Worm (Caenorhabditis elegans): ENCODE results near the gene T04C12.33.
A peak's percentile ranks its signal among the peaks of the same experiment; 100 is the strongest.

T04C12.33 gene

DNA sequence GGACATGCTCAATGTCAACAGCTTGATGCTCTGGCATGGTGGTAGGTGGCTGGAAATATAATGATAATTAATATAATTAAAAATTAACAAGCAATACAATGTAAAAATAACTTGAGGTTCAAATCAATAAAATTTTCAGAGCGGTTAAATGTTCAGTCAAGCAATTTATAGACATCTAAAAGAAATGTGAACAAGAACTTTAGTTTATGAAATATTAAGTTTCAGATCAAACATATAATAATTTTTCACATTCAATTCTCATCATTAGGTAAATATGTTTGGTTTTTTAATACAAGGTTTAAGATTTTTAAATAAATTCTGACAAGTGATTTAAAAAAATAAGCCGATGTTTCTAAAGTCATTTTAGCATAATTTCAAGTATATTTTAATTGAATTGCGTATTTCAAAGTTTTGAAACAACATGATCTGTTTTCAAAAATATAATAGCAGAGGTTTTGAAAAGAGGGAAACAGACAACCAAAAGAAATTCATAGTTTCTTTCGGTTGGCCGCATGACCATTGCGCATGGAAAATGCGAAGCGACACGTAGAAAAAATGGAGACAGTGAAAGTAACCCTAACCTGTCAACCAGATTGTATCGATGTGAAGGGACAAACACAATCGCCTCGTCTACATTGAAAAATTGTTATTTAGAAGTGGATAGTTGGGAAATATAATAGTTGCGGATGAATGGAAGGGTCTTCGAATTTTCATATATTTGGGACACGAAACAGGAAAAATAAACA, 8.4 kb downstream of the T04C12.33 start, which contains the start of gene T04C12.11:
TSS of gene T04C12.11 (minus strand) at position 51 of the 746 bp plus-strand sequence.
- no peak for TF ChIP-seq him-1 (tag; optimal IDR thresholded peaks at IDR 0.05)
- TF ChIP-seq W03F9.2 (tag; optimal IDR thresholded peaks at IDR 0.05) = no peak
- TF ChIP-seq dao-5 (tag; optimal IDR thresholded peaks at IDR 0.05) = no peak

DNA sequence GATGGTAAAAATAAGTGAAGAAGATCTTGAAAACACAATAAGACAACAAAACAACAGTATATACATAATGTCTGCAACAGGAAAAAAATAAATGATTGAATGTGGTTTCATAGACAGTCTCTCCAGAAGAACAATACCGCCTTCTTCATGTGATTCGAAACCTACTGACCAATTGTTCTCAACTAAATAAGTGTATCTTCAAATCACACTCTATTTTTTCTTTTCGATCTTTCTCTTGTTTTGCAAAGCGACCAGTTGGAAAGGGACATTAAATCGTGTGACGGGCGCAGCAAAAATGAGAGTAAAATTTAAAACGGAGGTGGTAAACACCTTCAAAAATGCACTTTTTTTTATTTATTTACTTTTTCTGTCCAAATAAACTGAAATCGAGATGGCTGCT, 9.9 kb downstream of the T04C12.33 start:
- TF ChIP-seq dao-5 (tag; optimal IDR thresholded peaks at IDR 0.05) (no peak), him-1 (tag; optimal IDR thresholded peaks at IDR 0.05) (no peak), W03F9.2 (tag; optimal IDR thresholded peaks at IDR 0.05) (no peak)

ce11 chrV:11063115-11063514, 11.1 kb downstream of the T04C12.33 start, which contains the start of gene T04C12.9:
TSS of gene T04C12.9 (minus strand) at chrV:11063215.
- TF ChIP-seq W03F9.2 (tag; optimal IDR thresholded peaks at IDR 0.05) = no peak
- no peak for TF ChIP-seq him-1 (tag; optimal IDR thresholded peaks at IDR 0.05)
- TF ChIP-seq dao-5 (tag; optimal IDR thresholded peaks at IDR 0.05) = no peak

DNA sequence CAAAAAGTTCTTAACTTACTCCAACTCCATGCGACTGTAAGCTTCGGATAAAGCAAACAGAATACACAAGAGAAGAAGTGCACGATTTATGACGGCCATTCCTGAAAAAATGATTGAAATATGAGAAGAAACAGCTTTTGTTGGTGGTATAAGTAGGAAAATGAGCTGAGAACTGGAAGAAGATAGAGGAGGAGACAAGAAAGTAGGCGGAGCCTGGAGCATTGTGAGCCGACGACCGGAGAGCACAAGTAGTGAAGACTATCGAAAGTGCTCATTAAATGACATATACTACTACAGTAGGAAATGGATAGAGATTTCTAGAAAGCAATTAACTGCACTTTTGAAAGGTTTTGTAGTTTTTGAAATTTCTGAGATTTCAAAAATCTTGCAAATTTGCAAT, 13.5 kb downstream of the T04C12.33 start, which contains the start of gene nlp-80:
TSS of gene nlp-80 (minus strand) at position 101 of the 400 bp plus-strand sequence.
- TF ChIP-seq dao-5 (tag; optimal IDR thresholded peaks at IDR 0.05) (no peak), him-1 (tag; optimal IDR thresholded peaks at IDR 0.05) (no peak), W03F9.2 (tag; optimal IDR thresholded peaks at IDR 0.05) (no peak)

DNA sequence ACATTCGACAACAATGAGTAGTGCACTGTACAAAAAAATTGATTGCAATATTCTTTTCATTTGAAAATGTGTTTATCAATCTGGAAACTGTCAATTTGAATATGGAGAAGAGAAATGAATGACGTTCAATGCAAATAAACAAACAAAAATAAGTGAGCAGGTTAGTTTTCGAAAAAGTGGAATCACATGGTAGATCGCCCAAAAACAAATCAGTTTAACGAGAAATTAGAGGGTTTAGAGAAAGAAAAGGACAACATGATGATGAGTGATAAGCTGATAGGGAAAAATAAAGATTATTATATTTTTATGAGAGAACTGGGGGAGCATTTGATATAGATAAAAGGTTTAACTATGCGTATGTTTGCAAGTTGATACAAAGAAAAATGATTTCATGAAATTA, 17.3 kb downstream of the T04C12.33 start, which contains the start of gene T04C12.8:
TSS of gene T04C12.8 (minus strand) at position 82 of the 400 bp plus-strand sequence.
- TF ChIP-seq him-1 (tag; optimal IDR thresholded peaks at IDR 0.05) (no peak), dao-5 (tag; optimal IDR thresholded peaks at IDR 0.05) (no peak), W03F9.2 (tag; optimal IDR thresholded peaks at IDR 0.05) (peak; percentile 51)

ce11 chrV:11070388-11070787, 18.4 kb downstream of the T04C12.33 start:
- TF ChIP-seq dao-5 (tag; optimal IDR thresholded peaks at IDR 0.05) = no peak
- TF ChIP-seq him-1 (tag; optimal IDR thresholded peaks at IDR 0.05) = no peak
- no peak for TF ChIP-seq W03F9.2 (tag; optimal IDR thresholded peaks at IDR 0.05)

DNA sequence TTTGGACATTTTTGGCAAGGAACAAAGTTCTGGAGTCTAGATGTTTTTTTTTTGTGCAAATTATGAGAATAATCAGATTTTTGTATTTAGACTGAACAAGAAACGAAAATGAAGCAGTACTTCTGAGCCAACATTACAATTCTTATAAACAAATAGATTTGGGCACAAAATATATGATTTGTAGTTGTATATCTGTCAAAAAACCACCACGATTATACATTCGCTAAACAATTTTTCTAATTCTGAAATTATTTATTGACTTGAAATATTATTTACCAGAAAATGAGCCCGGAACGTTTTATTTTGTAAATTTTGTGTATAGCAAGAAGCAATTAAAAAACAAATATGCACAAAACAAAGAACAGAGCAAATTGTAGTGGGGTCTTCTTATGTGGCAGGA, 19.4 kb downstream of the T04C12.33 start:
- no peak for TF ChIP-seq dao-5 (tag; optimal IDR thresholded peaks at IDR 0.05)
- TF ChIP-seq him-1 (tag; optimal IDR thresholded peaks at IDR 0.05) = no peak
- TF ChIP-seq W03F9.2 (tag; optimal IDR thresholded peaks at IDR 0.05) = no peak

- no peak for TF ChIP-seq dao-5 (tag; optimal IDR thresholded peaks at IDR 0.05)
- TF ChIP-seq him-1 (tag; optimal IDR thresholded peaks at IDR 0.05) = no peak
- no peak for TF ChIP-seq W03F9.2 (tag; optimal IDR thresholded peaks at IDR 0.05)
Observed at ce11 chrV:11073354-11073753, 21.3 kb downstream of the T04C12.33 start.

DNA sequence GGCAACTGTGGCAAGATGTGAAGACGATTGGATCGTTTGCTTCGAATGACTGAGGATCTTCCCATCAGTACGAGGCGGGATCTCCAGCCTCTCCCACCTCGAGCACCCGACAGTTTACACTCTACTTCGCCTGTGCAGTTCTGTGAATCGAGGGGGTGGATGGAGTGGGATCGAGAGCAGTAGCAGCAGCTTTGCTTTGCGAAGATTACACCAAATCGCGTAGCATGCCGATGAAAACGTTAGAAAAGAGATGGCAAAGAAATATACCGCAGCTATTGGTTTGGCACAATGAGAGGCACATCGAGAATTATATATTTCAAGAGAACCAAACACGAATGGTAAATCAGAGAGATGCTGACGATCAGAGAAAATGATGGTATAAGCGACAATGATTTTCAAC, 22.4 kb downstream of the T04C12.33 start, which contains the start of gene act-3:
TSS of gene act-3 (minus strand) at position 51 of the 400 bp plus-strand sequence.
- TF ChIP-seq dao-5 (tag; optimal IDR thresholded peaks at IDR 0.05) (no peak), him-1 (tag; optimal IDR thresholded peaks at IDR 0.05) (no peak)

- TF ChIP-seq dao-5 (tag; optimal IDR thresholded peaks at IDR 0.05) (no peak), him-1 (tag; optimal IDR thresholded peaks at IDR 0.05) (no peak), W03F9.2 (tag; optimal IDR thresholded peaks at IDR 0.05) (no peak)
Observed at ce11 chrV:11075209-11076027, 23.4 kb downstream of the T04C12.33 start.

DNA sequence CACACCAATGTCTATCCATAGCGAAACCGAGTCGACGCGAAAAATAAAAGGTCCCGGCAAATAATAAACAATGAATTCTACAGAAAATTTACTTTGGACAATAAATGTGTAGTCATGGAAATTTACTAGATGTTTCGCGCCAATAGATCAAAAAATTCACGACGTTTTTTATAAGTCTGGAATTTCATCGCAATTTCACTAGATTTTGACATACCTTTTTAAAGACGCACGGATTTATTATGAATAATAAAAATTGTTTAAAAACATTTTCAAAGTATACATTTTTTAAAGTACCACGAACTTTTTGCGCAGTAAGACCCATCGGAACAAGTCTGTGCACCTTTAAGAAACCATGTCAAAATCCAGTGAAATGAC, 24.0 kb downstream of the T04C12.33 start:
- TF ChIP-seq W03F9.2 (tag; optimal IDR thresholded peaks at IDR 0.05) = no peak
- no peak for TF ChIP-seq him-1 (tag; optimal IDR thresholded peaks at IDR 0.05)
- TF ChIP-seq dao-5 (tag; optimal IDR thresholded peaks at IDR 0.05) = no peak

- TF ChIP-seq W03F9.2 (tag; optimal IDR thresholded peaks at IDR 0.05) = no peak
- TF ChIP-seq dao-5 (tag; optimal IDR thresholded peaks at IDR 0.05) = peak; percentile 25
- TF ChIP-seq him-1 (tag; optimal IDR thresholded peaks at IDR 0.05) = no peak
Observed at ce11 chrV:11076403-11076802, 24.4 kb downstream of the T04C12.33 start.

DNA sequence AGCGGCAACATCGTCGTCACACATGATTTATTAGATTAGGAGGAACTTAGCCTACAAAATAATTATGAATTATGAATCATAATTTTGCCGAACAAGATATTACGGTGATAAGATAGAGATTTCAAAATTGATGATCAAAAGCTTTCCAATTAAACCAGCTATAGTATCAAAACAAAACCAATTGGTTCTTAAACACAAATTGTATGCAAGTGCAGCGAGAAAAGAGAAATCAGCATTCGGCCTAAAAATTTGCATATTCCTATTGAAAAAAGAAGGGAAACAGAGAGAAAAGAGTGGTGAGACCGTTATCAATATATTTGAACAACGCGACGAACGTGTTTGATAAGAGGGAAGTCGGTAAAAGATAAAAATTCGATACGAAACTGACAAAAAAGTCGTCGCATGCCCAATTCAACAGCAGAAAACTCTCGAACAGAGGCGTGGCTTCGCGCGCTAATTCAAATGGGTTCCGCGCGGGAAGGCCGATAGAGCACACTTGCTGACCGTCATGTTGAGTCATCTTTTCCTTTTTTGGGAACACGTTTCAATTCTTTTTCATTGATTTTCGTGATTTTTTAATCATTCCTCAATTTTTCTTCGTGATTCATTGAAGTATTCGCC, 26.2 kb downstream of the T04C12.33 start, which contains the start of gene act-2:
TSS of gene act-2 (minus strand) at position 51 of the 621 bp plus-strand sequence.
- TF ChIP-seq W03F9.2 (tag; optimal IDR thresholded peaks at IDR 0.05) (peak; percentile 80), him-1 (tag; optimal IDR thresholded peaks at IDR 0.05) (no peak)

All from whole organism, L4/young adult.